Worm (Caenorhabditis elegans): ENCODE results near the gene T19H12.3.

T19H12.3 gene

DNA sequence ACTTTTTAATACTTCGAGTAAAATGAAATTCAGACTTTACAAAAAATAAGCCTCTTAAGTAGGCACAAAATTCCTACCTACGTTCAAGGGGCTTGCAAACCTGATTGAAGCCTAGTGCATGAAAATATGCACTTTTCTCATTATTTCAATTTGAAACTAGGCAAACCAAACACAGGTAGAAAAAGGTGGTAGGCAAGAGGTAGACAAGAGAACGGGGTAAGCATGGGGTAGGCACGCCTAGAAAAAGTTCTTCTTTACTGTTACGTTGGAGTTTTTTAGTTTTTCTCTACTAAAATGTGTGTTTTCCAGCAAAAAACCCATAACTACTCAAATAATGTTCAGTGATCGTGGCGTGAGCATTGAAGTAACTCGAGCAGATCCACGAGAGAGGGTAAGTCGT, 34.3 kb upstream of the T19H12.3 start, which contains the start of gene nex-4:
nex-4 (plus strand) TSS at position 301 of the 400 bp plus-strand sequence.
- TF ChIP-seq hmbx-1 (tag; optimal IDR thresholded peaks at IDR 0.05): no peak

ce11 chrV:4851969-4852368, 33.5 kb upstream of the T19H12.3 start:
- TF ChIP-seq ceh-13 (GFP tag; optimal IDR thresholded peaks at IDR 0.05) (no peak), ceh-36 (tag; optimal IDR thresholded peaks at IDR 0.05) (no peak), hmbx-1 (tag; optimal IDR thresholded peaks at IDR 0.05) (no peak), hmg-4 (GFP tag; optimal IDR thresholded peaks at IDR 0.05) (no peak)

DNA sequence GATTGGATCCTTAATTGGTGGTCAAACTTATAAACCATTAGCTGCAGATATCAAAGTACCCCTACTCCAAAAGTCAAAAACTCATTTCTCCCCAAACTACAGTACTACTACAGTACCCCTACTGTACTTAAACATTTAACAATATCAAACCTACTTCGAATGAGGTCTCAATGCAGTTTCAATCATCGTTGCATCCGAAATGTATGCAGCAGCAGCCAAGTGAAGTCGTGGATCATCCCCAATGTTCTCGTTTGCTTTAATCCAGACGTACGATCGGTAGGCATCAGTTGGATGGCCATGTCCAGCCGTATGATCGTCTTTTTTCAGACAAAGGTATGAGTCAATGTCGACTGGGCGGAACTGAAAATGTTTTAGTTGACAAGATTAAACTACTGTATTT, 27.9 kb upstream of the T19H12.3 start:
- TF ChIP-seq pes-1 (GFP tag; IDR thresholded peaks at IDR 0.05): no peak
- no peak for TF ChIP-seq flt-1 (GFP tag; IDR thresholded peaks at IDR 0.05)
- no peak for TF ChIP-seq aly-1 (tag; optimal IDR thresholded peaks at IDR 0.05)
- no peak for TF ChIP-seq tra-4 (tag; optimal IDR thresholded peaks at IDR 0.05)
- no peak for TF ChIP-seq tbx-37 (GFP tag; conservative IDR thresholded peaks at IDR 0.05)
- TF ChIP-seq ceh-13 (GFP tag; optimal IDR thresholded peaks at IDR 0.05): no peak
- TF ChIP-seq B0310.2 (tag; optimal IDR thresholded peaks at IDR 0.05): no peak
- no peak for TF ChIP-seq hmg-4 (GFP tag; optimal IDR thresholded peaks at IDR 0.05)
- TF ChIP-seq ama-1 (optimal IDR thresholded peaks at IDR 0.05): no peak
- no peak for TF ChIP-seq ets-7 (tag; optimal IDR thresholded peaks at IDR 0.05)
- no peak for TF ChIP-seq F13C5.2 (tag; optimal IDR thresholded peaks at IDR 0.05)
- no peak for TF ChIP-seq ceh-36 (tag; optimal IDR thresholded peaks at IDR 0.05)

DNA sequence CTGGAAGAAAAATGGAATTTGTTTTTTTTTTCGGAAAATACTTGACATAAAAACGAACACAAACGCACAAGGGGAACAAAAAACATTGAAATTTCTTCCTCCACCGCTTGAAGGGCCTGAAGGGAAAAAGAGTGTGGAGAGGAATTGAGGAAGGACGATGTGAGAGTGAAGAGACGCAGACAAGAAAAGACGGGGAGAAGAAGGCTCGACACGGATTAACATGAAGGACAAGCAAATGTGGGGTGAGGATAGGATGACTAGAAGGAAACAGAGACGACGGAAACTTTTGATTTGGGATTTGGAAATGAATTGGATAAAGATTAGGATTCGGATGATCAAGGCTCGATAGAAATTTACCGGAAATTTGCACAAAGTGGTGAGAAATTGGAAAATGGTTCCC, 24.9 kb upstream of the T19H12.3 start:
- TF ChIP-seq hmbx-1 (tag; optimal IDR thresholded peaks at IDR 0.05) (no peak), tra-4 (tag; optimal IDR thresholded peaks at IDR 0.05) (no peak), ceh-36 (tag; optimal IDR thresholded peaks at IDR 0.05) (peak; percentile 1), sea-1 (GFP tag; conservative IDR thresholded peaks at IDR 0.05) (no peak), hmg-4 (GFP tag; optimal IDR thresholded peaks at IDR 0.05) (no peak), ceh-13 (GFP tag; optimal IDR thresholded peaks at IDR 0.05) (no peak), aly-1 (tag; optimal IDR thresholded peaks at IDR 0.05) (no peak), ets-7 (tag; optimal IDR thresholded peaks at IDR 0.05) (no peak), pes-1 (GFP tag; IDR thresholded peaks at IDR 0.05) (no peak), tbx-11 (GFP tag; IDR thresholded peaks at IDR 0.05) (no peak), tbx-37 (GFP tag; conservative IDR thresholded peaks at IDR 0.05) (no peak), scrt-1 (GFP tag; IDR thresholded peaks at IDR 0.05) (no peak), F13C5.2 (tag; optimal IDR thresholded peaks at IDR 0.05) (peak; percentile 41)

ce11 chrV:4862737-4863136, 22.7 kb upstream of the T19H12.3 start, which contains the start of gene C37H5.13:
Gene C37H5.13 (minus strand): TSS chrV:4862965.
- TF ChIP-seq sea-1 (GFP tag; conservative IDR thresholded peaks at IDR 0.05) (no peak), hmg-4 (GFP tag; optimal IDR thresholded peaks at IDR 0.05) (no peak), ceh-13 (GFP tag; optimal IDR thresholded peaks at IDR 0.05) (no peak), pes-1 (GFP tag; IDR thresholded peaks at IDR 0.05) (no peak), hnd-1 (tag; optimal IDR thresholded peaks at IDR 0.05) (no peak), ets-7 (tag; optimal IDR thresholded peaks at IDR 0.05) (no peak), tbx-11 (GFP tag; IDR thresholded peaks at IDR 0.05) (no peak), flt-1 (GFP tag; IDR thresholded peaks at IDR 0.05) (no peak), ama-1 (optimal IDR thresholded peaks at IDR 0.05) (no peak), aly-1 (tag; optimal IDR thresholded peaks at IDR 0.05) (no peak), scrt-1 (GFP tag; IDR thresholded peaks at IDR 0.05) (no peak), tbx-37 (GFP tag; conservative IDR thresholded peaks at IDR 0.05) (no peak)

DNA sequence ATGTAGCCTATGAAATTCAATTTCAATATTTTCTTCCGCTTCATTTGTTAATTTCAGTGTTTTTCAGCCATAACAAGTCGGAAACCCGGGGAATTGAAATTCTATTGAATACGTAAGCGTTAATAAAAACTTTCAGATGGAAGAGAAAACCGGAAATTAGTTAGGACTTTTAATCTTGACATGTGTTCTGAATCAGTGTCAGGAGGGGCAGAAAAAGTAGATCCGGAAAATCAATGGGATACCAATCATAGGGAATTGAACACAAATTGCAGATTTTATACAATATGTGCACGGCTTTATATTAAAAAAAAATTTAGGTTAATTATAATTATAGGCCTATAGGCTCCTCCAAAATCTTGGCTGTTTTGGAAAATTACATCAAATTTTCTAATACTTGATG, 21.1 kb upstream of the T19H12.3 start:
- TF ChIP-seq sea-1 (GFP tag; conservative IDR thresholded peaks at IDR 0.05) (no peak), tbx-11 (GFP tag; IDR thresholded peaks at IDR 0.05) (no peak), ama-1 (optimal IDR thresholded peaks at IDR 0.05) (no peak), tbx-37 (GFP tag; conservative IDR thresholded peaks at IDR 0.05) (no peak), flt-1 (GFP tag; IDR thresholded peaks at IDR 0.05) (no peak), ets-7 (tag; optimal IDR thresholded peaks at IDR 0.05) (no peak), aly-1 (tag; optimal IDR thresholded peaks at IDR 0.05) (no peak), B0310.2 (tag; optimal IDR thresholded peaks at IDR 0.05) (no peak), F13C5.2 (tag; optimal IDR thresholded peaks at IDR 0.05) (no peak), ceh-13 (GFP tag; optimal IDR thresholded peaks at IDR 0.05) (no peak), pes-1 (GFP tag; IDR thresholded peaks at IDR 0.05) (no peak), hmg-4 (GFP tag; optimal IDR thresholded peaks at IDR 0.05) (no peak), hmbx-1 (tag; optimal IDR thresholded peaks at IDR 0.05) (no peak), scrt-1 (GFP tag; IDR thresholded peaks at IDR 0.05) (no peak), hnd-1 (tag; optimal IDR thresholded peaks at IDR 0.05) (no peak)

- TF ChIP-seq B0310.2 (tag; optimal IDR thresholded peaks at IDR 0.05) (no peak), tra-4 (tag; optimal IDR thresholded peaks at IDR 0.05) (no peak), ceh-36 (tag; optimal IDR thresholded peaks at IDR 0.05) (no peak), F13C5.2 (tag; optimal IDR thresholded peaks at IDR 0.05) (no peak), ets-7 (tag; optimal IDR thresholded peaks at IDR 0.05) (no peak), hmg-4 (GFP tag; optimal IDR thresholded peaks at IDR 0.05) (no peak), pes-1 (GFP tag; IDR thresholded peaks at IDR 0.05) (no peak), hmbx-1 (tag; optimal IDR thresholded peaks at IDR 0.05) (no peak), tbx-11 (GFP tag; IDR thresholded peaks at IDR 0.05) (no peak), hnd-1 (tag; optimal IDR thresholded peaks at IDR 0.05) (no peak), aly-1 (tag; optimal IDR thresholded peaks at IDR 0.05) (no peak), ama-1 (optimal IDR thresholded peaks at IDR 0.05) (no peak), flt-1 (GFP tag; IDR thresholded peaks at IDR 0.05) (no peak), tbx-37 (GFP tag; conservative IDR thresholded peaks at IDR 0.05) (no peak), ceh-13 (GFP tag; optimal IDR thresholded peaks at IDR 0.05) (no peak)
Observed at ce11 chrV:4865364-4865763, 20.1 kb upstream of the T19H12.3 start, which contains the start of gene srd-32. Gene srd-32 (plus strand): TSS chrV:4865664.

DNA sequence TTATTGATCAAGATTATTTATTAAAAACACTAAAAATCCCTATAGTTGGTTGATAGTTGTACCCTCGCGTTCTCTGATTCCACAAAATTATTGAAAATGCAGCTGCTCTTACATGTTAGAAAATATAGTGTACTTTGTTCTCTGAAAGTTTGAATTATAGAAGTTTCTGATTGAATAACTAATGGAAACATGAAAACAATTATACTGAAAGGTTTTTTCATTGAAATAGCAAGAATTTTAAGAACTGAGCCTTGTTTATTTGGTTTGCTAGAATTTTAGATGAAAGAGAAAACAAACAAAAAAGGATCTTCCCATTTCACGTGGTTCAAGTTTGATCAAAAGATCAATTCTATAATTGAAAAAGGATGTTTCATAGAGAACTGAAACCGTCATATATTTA, 17.9 kb upstream of the T19H12.3 start:
- TF ChIP-seq B0310.2 (tag; optimal IDR thresholded peaks at IDR 0.05) (no peak), tbx-37 (GFP tag; conservative IDR thresholded peaks at IDR 0.05) (no peak), ceh-13 (GFP tag; optimal IDR thresholded peaks at IDR 0.05) (no peak), tbx-11 (GFP tag; IDR thresholded peaks at IDR 0.05) (no peak), sea-1 (GFP tag; conservative IDR thresholded peaks at IDR 0.05) (no peak), hnd-1 (tag; optimal IDR thresholded peaks at IDR 0.05) (no peak), tra-4 (tag; optimal IDR thresholded peaks at IDR 0.05) (no peak), ceh-36 (tag; optimal IDR thresholded peaks at IDR 0.05) (no peak), flt-1 (GFP tag; IDR thresholded peaks at IDR 0.05) (no peak), ama-1 (optimal IDR thresholded peaks at IDR 0.05) (no peak), ets-7 (tag; optimal IDR thresholded peaks at IDR 0.05) (no peak), pes-1 (GFP tag; IDR thresholded peaks at IDR 0.05) (no peak), hmg-4 (GFP tag; optimal IDR thresholded peaks at IDR 0.05) (no peak), hmbx-1 (tag; optimal IDR thresholded peaks at IDR 0.05) (no peak), F13C5.2 (tag; optimal IDR thresholded peaks at IDR 0.05) (no peak), aly-1 (tag; optimal IDR thresholded peaks at IDR 0.05) (no peak), scrt-1 (GFP tag; IDR thresholded peaks at IDR 0.05) (no peak)

Measured in whole organism, early embryonic.